Fruit fly (Drosophila melanogaster) whole organism, pupa: ENCODE measurements around the gene CG12607.

Source experiments
- CG10348 ChIP-seq: fragments of 200-800 bp; sonication (Bioruptor generic); IDR thresholded peaks from 2 replicates; pipeline ENCODE4 v1.3.6; 2022; ENCODE audit warnings: missing biosample characterization, missing genetic modification characterization
- CG12605 ChIP-seq: fragments of 200-800 bp; sonication (Bioruptor generic); IDR thresholded peaks from 2 replicates; pipeline ENCODE4 v1.3.6; 2022; ENCODE audit warnings: missing biosample characterization, missing genetic modification characterization
- CG14655 ChIP-seq: fragments of 200-800 bp; sonication (Bioruptor generic); optimal IDR thresholded peaks from 3 replicates; lab custom pipeline; 2017; ENCODE audit warnings: mild to moderate bottlenecking, missing biosample characterization, missing genetic modification reagents, missing genetic modification characterization
- CG15710 ChIP-seq: fragments of 200-800 bp; sonication (Bioruptor generic); optimal IDR thresholded peaks from 2 replicates; lab custom pipeline; 2018; ENCODE audit warnings: missing biosample characterization, mild to moderate bottlenecking, missing genetic modification characterization, moderate library complexity
- CG17806 ChIP-seq: fragments of 200-800 bp; sonication (Bioruptor generic); optimal IDR thresholded peaks from 2 replicates; lab custom pipeline; 2018; ENCODE audit warnings: missing biosample characterization, mild to moderate bottlenecking, missing genetic modification characterization, moderate library complexity
- CG32121 ChIP-seq: fragments of 200-800 bp; sonication (Bioruptor generic); IDR thresholded peaks from 2 replicates; pipeline ENCODE4 v1.3.6; 2022; ENCODE audit warnings: missing biosample characterization, missing genetic modification characterization
- CG34367 ChIP-seq: fragments of 200-800 bp; sonication (Bioruptor generic); optimal IDR thresholded peaks from 2 replicates; lab custom pipeline; 2018; ENCODE audit warnings: missing biosample characterization, mild to moderate bottlenecking, missing genetic modification characterization
- CG8301 ChIP-seq: fragments of 200-800 bp; sonication (Bioruptor generic); optimal IDR thresholded peaks from 2 replicates; lab custom pipeline; 2018; ENCODE audit warnings: missing biosample characterization, mild to moderate bottlenecking, missing genetic modification characterization
- D1 ChIP-seq: fragments of 200-800 bp; sonication (Bioruptor generic); optimal IDR thresholded peaks from 2 replicates; lab custom pipeline; 2018; ENCODE audit warnings: missing biosample characterization, mild to moderate bottlenecking, missing genetic modification characterization, moderate library complexity
- Pif1A ChIP-seq: fragments of 200-800 bp; sonication (Bioruptor generic); optimal IDR thresholded peaks from 3 replicates; lab custom pipeline; 2016; ENCODE audit warnings: missing biosample characterization, missing genetic modification characterization
- Pif1B ChIP-seq: fragments of 200-800 bp; sonication (Bioruptor generic); optimal IDR thresholded peaks from 3 replicates; lab custom pipeline; 2016; ENCODE audit warnings: missing biosample characterization, missing genetic modification characterization
- fd96Ca ChIP-seq: fragments of 200-800 bp; sonication (Bioruptor generic); IDR thresholded peaks from 3 replicates; pipeline ENCODE4 v1.3.6; 2022; ENCODE audit warnings: missing biosample characterization, missing genetic modification characterization
- rn ChIP-seq: fragments of 200-800 bp; sonication (Bioruptor generic); IDR thresholded peaks from 2 replicates; pipeline ENCODE4 v1.3.6; 2022; ENCODE audit warnings: missing biosample characterization, missing genetic modification characterization

dm6 chr3L:4428918-4429546 lies 17.3 kb upstream of the CG12607 start, which contains the start of gene nAChRbeta1:
- TF ChIP-seq CG34367 (tag; lab: Kevin White, UChicago) = no peak
- TF ChIP-seq CG32121 (GFP tag; lab: Robert Waterston, UW) = no peak
- TF ChIP-seq D1 (tag; lab: Kevin White, UChicago) = no peak
- TF ChIP-seq rn (GFP tag; lab: Robert Waterston, UW) = no peak
- no peak for TF ChIP-seq CG10348 (GFP tag; lab: Robert Waterston, UW)
- no peak for TF ChIP-seq CG8301 (tag; lab: Kevin White, UChicago)
- no peak for TF ChIP-seq Pif1A (GFP tag; lab: Kevin White, UChicago)
- no peak for TF ChIP-seq CG14655 (GFP tag; lab: Kevin White, UChicago)
- no peak for TF ChIP-seq CG17806 (tag; lab: Kevin White, UChicago)
- no peak for TF ChIP-seq CG12605
- TF ChIP-seq fd96Ca (GFP tag; lab: Robert Waterston, UW) = no peak
- no peak for TF ChIP-seq CG15710
- TF ChIP-seq Pif1B (GFP tag; lab: Kevin White, UChicago) = no peak
